Fruit fly (Drosophila melanogaster) whole organism, prepupa: ENCODE results near the gene Pcyt2.

Experiments
- Blimp-1 ChIP-seq: fragments of 200-800 bp; sonication (Bioruptor generic); optimal IDR thresholded peaks from 3 replicates; lab custom pipeline; 2017; ENCODE audit warnings: missing biosample characterization, missing genetic modification characterization, mild to moderate bottlenecking, moderate library complexity, missing genetic modification reagents
- CG10631 ChIP-seq: fragments of 200-800 bp; sonication (Bioruptor generic); optimal IDR thresholded peaks from 2 replicates; lab custom pipeline; 2016; ENCODE audit warnings: missing biosample characterization, missing genetic modification characterization
- CG10669 ChIP-seq: fragments of 200-800 bp; sonication (Bioruptor generic); optimal IDR thresholded peaks from 3 replicates; lab custom pipeline; 2018; ENCODE audit warnings: missing biosample characterization, mild to moderate bottlenecking, missing genetic modification characterization, moderate library complexity
- CG11294 ChIP-seq: fragments of 200-800 bp; sonication (Bioruptor generic); IDR thresholded peaks from 2 replicates; pipeline ENCODE4 v1.3.6; 2022; ENCODE audit warnings: missing biosample characterization, missing genetic modification characterization
- CG11762 ChIP-seq: fragments of 200-800 bp; sonication (Bioruptor generic); optimal IDR thresholded peaks from 3 replicates; lab custom pipeline; 2016; ENCODE audit warnings: missing biosample characterization, missing genetic modification characterization; ENCODE audit not compliant: insufficient read depth
- CG11902 ChIP-seq: fragments of 200-800 bp; sonication (Bioruptor generic); optimal IDR thresholded peaks from 3 replicates; lab custom pipeline; 2016; ENCODE audit warnings: missing biosample characterization, missing genetic modification characterization
- CG15336 ChIP-seq: fragments of 200-800 bp; sonication (Bioruptor generic); IDR thresholded peaks from 2 replicates; pipeline ENCODE4 v1.3.6; 2022; ENCODE audit warnings: missing biosample characterization, missing genetic modification characterization
- CG3032 ChIP-seq: fragments of 200-800 bp; optimal IDR thresholded peaks from 2 replicates; lab custom pipeline; 2019; ENCODE audit warnings: missing biosample characterization, mild to moderate bottlenecking, missing genetic modification characterization, moderate library complexity
- CG31627 ChIP-seq: fragments of 200-800 bp; sonication (Bioruptor generic); optimal IDR thresholded peaks from 3 replicates; lab custom pipeline; 2016; ENCODE audit warnings: missing biosample characterization, missing genetic modification characterization
- CG34406 ChIP-seq: fragments of 200-800 bp; sonication (Bioruptor generic); optimal IDR thresholded peaks from 3 replicates; lab custom pipeline; 2016; ENCODE audit warnings: missing biosample characterization, missing genetic modification characterization
- CG3919 ChIP-seq: fragments of 200-800 bp; sonication (Bioruptor generic); optimal IDR thresholded peaks from 3 replicates; lab custom pipeline; 2016; ENCODE audit warnings: missing biosample characterization, missing genetic modification characterization
- CG4318 ChIP-seq: fragments of 200-800 bp; sonication (Bioruptor generic); optimal IDR thresholded peaks from 3 replicates; lab custom pipeline; 2017; ENCODE audit warnings: missing biosample characterization, mild to moderate bottlenecking, missing genetic modification characterization
- CG6163 ChIP-seq: fragments of 200-800 bp; sonication (Bioruptor generic); IDR thresholded peaks from 3 replicates; pipeline ENCODE4 v1.3.6; 2022; ENCODE audit warnings: missing biosample characterization, missing genetic modification characterization
- CG6792 ChIP-seq: fragments of 200-800 bp; sonication (Bioruptor generic); optimal IDR thresholded peaks from 3 replicates; lab custom pipeline; 2016; ENCODE audit warnings: missing biosample characterization, missing genetic modification characterization
- CG6808 ChIP-seq: fragments of 200-800 bp; sonication (Bioruptor generic); optimal IDR thresholded peaks from 3 replicates; lab custom pipeline; 2017; ENCODE audit warnings: missing biosample characterization, missing genetic modification characterization, mild to moderate bottlenecking, moderate library complexity, missing genetic modification reagents
- CG6854 ChIP-seq: fragments of 200-800 bp; sonication (Bioruptor generic); optimal IDR thresholded peaks from 2 replicates; lab custom pipeline; 2017; ENCODE audit warnings: missing biosample characterization, mild to moderate bottlenecking, missing genetic modification characterization
- CG7368 ChIP-seq: fragments of 200-800 bp; sonication (Bioruptor generic); optimal IDR thresholded peaks from 3 replicates; lab custom pipeline; 2016; ENCODE audit warnings: missing biosample characterization, missing genetic modification characterization
- CG8119 ChIP-seq: fragments of 200-800 bp; sonication (Bioruptor generic); IDR thresholded peaks from 3 replicates; pipeline ENCODE4 v1.3.6; 2022; ENCODE audit warnings: missing biosample characterization, missing genetic modification characterization
- CG8319 ChIP-seq: fragments of 200-800 bp; sonication (Bioruptor generic); optimal IDR thresholded peaks from 3 replicates; lab custom pipeline; 2016; ENCODE audit warnings: missing biosample characterization, missing genetic modification characterization
- CG8632 ChIP-seq: fragments of 200-800 bp; sonication (Bioruptor generic); optimal IDR thresholded peaks from 3 replicates; lab custom pipeline; 2016; ENCODE audit warnings: missing biosample characterization, missing genetic modification characterization
- CG9139 ChIP-seq: fragments of 200-800 bp; sonication (Bioruptor generic); optimal IDR thresholded peaks from 3 replicates; lab custom pipeline; 2017; ENCODE audit warnings: missing biosample characterization, mild to moderate bottlenecking, missing genetic modification characterization
- Eip75B ChIP-seq: fragments of 200-800 bp; sonication (Bioruptor generic); optimal IDR thresholded peaks from 3 replicates; lab custom pipeline; 2016; ENCODE audit warnings: missing biosample characterization, missing genetic modification characterization
- Eip78C ChIP-seq: fragments of 200-800 bp; sonication (Bioruptor generic); peaks from one replicate; lab custom pipeline; 2016; ENCODE audit warnings: missing biosample characterization, missing genetic modification characterization
- Eip93F ChIP-seq: fragments of 200-800 bp; sonication (Bioruptor generic); optimal IDR thresholded peaks from 2 replicates; lab custom pipeline; 2016; ENCODE audit warnings: missing biosample characterization, mild to moderate bottlenecking, missing genetic modification characterization
- Ets21C ChIP-seq: fragments of 200-800 bp; sonication (Bioruptor generic); optimal IDR thresholded peaks from 3 replicates; lab custom pipeline; 2016; ENCODE audit warnings: missing biosample characterization, missing genetic modification characterization
- Gug ChIP-seq: fragments of 200-800 bp; sonication (Bioruptor generic); IDR thresholded peaks from 2 replicates; pipeline ENCODE4 v1.3.6; 2022; ENCODE audit warnings: missing biosample characterization, missing genetic modification characterization
- Hr4 ChIP-seq: fragments of 200-800 bp; sonication (Bioruptor generic); optimal IDR thresholded peaks from 3 replicates; lab custom pipeline; 2016; ENCODE audit warnings: missing biosample characterization, missing genetic modification characterization
- Lpt ChIP-seq: fragments of 200-800 bp; sonication (Bioruptor generic); optimal IDR thresholded peaks from 3 replicates; lab custom pipeline; 2016; ENCODE audit warnings: missing biosample characterization, missing genetic modification characterization
- Sox102F ChIP-seq: fragments of 200-800 bp; sonication (Bioruptor generic); optimal IDR thresholded peaks from 2 replicates; lab custom pipeline; 2016; ENCODE audit warnings: missing biosample characterization, mild to moderate bottlenecking, missing genetic modification characterization
- Sox14 ChIP-seq: fragments of 200-800 bp; sonication (Bioruptor generic); optimal IDR thresholded peaks from 3 replicates; lab custom pipeline; 2016; ENCODE audit warnings: missing biosample characterization, missing genetic modification characterization
- Sox15 ChIP-seq: fragments of 200-800 bp; sonication (Bioruptor generic); optimal IDR thresholded peaks from 3 replicates; lab custom pipeline; 2016; ENCODE audit warnings: missing biosample characterization, missing genetic modification characterization
- achi ChIP-seq: fragments of 200-800 bp; sonication (Bioruptor generic); optimal IDR thresholded peaks from 3 replicates; lab custom pipeline; 2016; ENCODE audit warnings: missing biosample characterization, missing genetic modification characterization
- acj6 ChIP-seq: fragments of 200-800 bp; sonication (Bioruptor generic); optimal IDR thresholded peaks from 3 replicates; lab custom pipeline; 2016; ENCODE audit warnings: missing biosample characterization, missing genetic modification characterization
- cyc ChIP-seq: fragments of 200-800 bp; sonication (Bioruptor generic); optimal IDR thresholded peaks from 3 replicates; lab custom pipeline; 2016; ENCODE audit warnings: missing biosample characterization, missing genetic modification characterization
- dac ChIP-seq: fragments of 200-800 bp; sonication (Bioruptor generic); optimal IDR thresholded peaks from 2 replicates; lab custom pipeline; 2017; ENCODE audit warnings: missing biosample characterization, mild to moderate bottlenecking, missing genetic modification characterization
- dsx ChIP-seq: fragments of 200-800 bp; optimal IDR thresholded peaks from 3 replicates; lab custom pipeline; 2019; ENCODE audit warnings: missing biosample characterization, mild to moderate bottlenecking, missing genetic modification characterization, moderate library complexity; ENCODE audit not compliant: poor library complexity, severe bottlenecking
- fd59A ChIP-seq: fragments of 200-800 bp; sonication (Bioruptor generic); optimal IDR thresholded peaks from 2 replicates; lab custom pipeline; 2017; ENCODE audit warnings: missing biosample characterization, mild to moderate bottlenecking, missing genetic modification characterization, missing genetic modification reagents
- fd85E ChIP-seq: fragments of 200-800 bp; sonication (Bioruptor generic); optimal IDR thresholded peaks from 3 replicates; lab custom pipeline; 2016; ENCODE audit warnings: missing biosample characterization, missing genetic modification characterization
- fkh ChIP-seq: fragments of 200-800 bp; sonication (Bioruptor generic); optimal IDR thresholded peaks from 3 replicates; lab custom pipeline; 2017; ENCODE audit warnings: missing biosample characterization, mild to moderate bottlenecking, missing genetic modification characterization, moderate library complexity
- net ChIP-seq: fragments of 200-800 bp; sonication (Bioruptor generic); optimal IDR thresholded peaks from 3 replicates; lab custom pipeline; 2016; ENCODE audit warnings: missing biosample characterization, missing genetic modification characterization
- spab ChIP-seq: fragments of 200-800 bp; sonication (Bioruptor generic); optimal IDR thresholded peaks from 2 replicates; lab custom pipeline; 2017; ENCODE audit warnings: missing biosample characterization, mild to moderate bottlenecking, missing genetic modification characterization, missing genetic modification reagents
- ss ChIP-seq, 2 experiments: fragments of 200-800 bp; sonication (Bioruptor generic); optimal IDR thresholded peaks; 2 replicates in 1 of 2; 3 replicates in 1 of 2; lab custom pipeline; 2017 to 2018; ENCODE audit warnings: mild to moderate bottlenecking in 2 of 2, missing biosample characterization in 2 of 2, missing genetic modification characterization in 2 of 2, moderate library complexity in 1 of 2
- vri ChIP-seq: fragments of 200-800 bp; sonication (Bioruptor generic); optimal IDR thresholded peaks from 3 replicates; lab custom pipeline; 2016; ENCODE audit warnings: missing biosample characterization, mild to moderate bottlenecking, missing genetic modification characterization

Pcyt2 gene

dm6 chr3L:1587140-1587849 is 34.0 kb downstream of the Pcyt2 start (continued):
- TF ChIP-seq Gug (GFP tag; lab: Robert Waterston, UW) (peak; percentile 40; the same call in 1 of the 2 replicates), CG11762 (GFP tag; lab: Kevin White, UChicago) (peak; percentile 66), CG10631 (GFP tag; lab: Kevin White, UChicago) (peak; percentile 82), CG11902 (GFP tag; lab: Kevin White, UChicago) (peak; percentile 89), Eip75B (GFP tag; lab: Kevin White, UChicago) (peak; percentile 86), acj6 (GFP tag; lab: Kevin White, UChicago) (peak; percentile 86), Sox15 (GFP tag; lab: Kevin White, UChicago) (peak; percentile 90), CG3032 (tag; lab: Kevin White, UChicago) (peak; percentile 84), CG34406 (GFP tag; lab: Kevin White, UChicago) (peak; percentile 84), fkh (GFP tag; lab: Kevin White, UChicago) (no peak), dac (GFP tag; lab: Kevin White, UChicago) (peak; percentile 26), CG15336 (GFP tag; lab: Robert Waterston, UW) (peak; percentile 66), CG6808 (GFP tag; lab: Kevin White, UChicago) (peak; percentile 83), Blimp-1 (GFP tag; lab: Kevin White, UChicago) (no peak), net (GFP tag; lab: Kevin White, UChicago) (peak; percentile 79), CG8119 (GFP tag; lab: Robert Waterston, UW) (peak; percentile 55; the same call in 2 of the 3 replicates), Eip93F (GFP tag; lab: Kevin White, UChicago) (no peak), spab (GFP tag; lab: Kevin White, UChicago) (peak; percentile 79), Ets21C (GFP tag; lab: Kevin White, UChicago) (peak; percentile 81), fd59A (peak; percentile 81), ss (GFP tag; optimal IDR thresholded peaks at IDR 0.05; lab: Kevin White, UChicago) (peak; percentile 69 to 89), Sox102F (GFP tag; lab: Kevin White, UChicago) (peak; percentile 82), Eip78C (peak; percentile 93), CG3919 (peak; percentile 88), CG4318 (peak; percentile 36), CG6854 (peak; percentile 18), achi (GFP tag; lab: Kevin White, UChicago) (peak; percentile 76), Lpt (GFP tag; lab: Kevin White, UChicago) (peak; percentile 22), Sox14 (peak; percentile 88)
- TF ChIP-seq, all 60 proteins: peak for 55

dm6 chr3L:1590194-1590593 is 36.9 kb downstream of the Pcyt2 start:
- TF ChIP-seq Hr4 (GFP tag; lab: Kevin White, UChicago), result no peak
- TF ChIP-seq CG8319, result no peak
- no peak for TF ChIP-seq CG11294
- TF ChIP-seq vri (GFP tag; lab: Kevin White, UChicago), result no peak
- TF ChIP-seq CG11762 (GFP tag; lab: Kevin White, UChicago), result no peak
- TF ChIP-seq cyc (GFP tag; lab: Kevin White, UChicago), result no peak
- TF ChIP-seq dsx (GFP tag; lab: Kevin White, UChicago), result no peak
- TF ChIP-seq CG7368, result no peak

dm6 chr3L:1591692-1592371 is 38.5 kb downstream of the Pcyt2 start:
- TF ChIP-seq vri (GFP tag; lab: Kevin White, UChicago), result peak; percentile 97
- TF ChIP-seq CG8632 (GFP tag; lab: Kevin White, UChicago), result peak; percentile 85
- TF ChIP-seq Sox14, result peak; percentile 50
- TF ChIP-seq Sox15 (GFP tag; lab: Kevin White, UChicago), result no peak
- peak; percentile 81 for TF ChIP-seq spab (GFP tag; lab: Kevin White, UChicago)
- no peak for TF ChIP-seq CG4318
- peak; percentile 87 for TF ChIP-seq CG9139 (GFP tag; lab: Kevin White, UChicago)
- TF ChIP-seq CG15336 (GFP tag; lab: Robert Waterston, UW), result 0 out of 2 replicates have a peak, but pooled peaks have one; percentile 19
- peak; percentile 89 for TF ChIP-seq Sox102F (GFP tag; lab: Kevin White, UChicago)
- TF ChIP-seq CG3032 (tag; lab: Kevin White, UChicago), result peak; percentile 71
- TF ChIP-seq CG31627 (GFP tag; lab: Kevin White, UChicago), result peak; percentile 69
- peak; percentile 64 to 89 for TF ChIP-seq ss (GFP tag; optimal IDR thresholded peaks at IDR 0.05; lab: Kevin White, UChicago)
- no peak for TF ChIP-seq Gug (GFP tag; lab: Robert Waterston, UW)
- peak; percentile 85 for TF ChIP-seq CG10669
- TF ChIP-seq fd85E (GFP tag; lab: Kevin White, UChicago), result peak; percentile 57
- TF ChIP-seq dsx (GFP tag; lab: Kevin White, UChicago), result peak; percentile 50
- peak; percentile 83 for TF ChIP-seq CG3919
- peak; percentile 90 for TF ChIP-seq CG6854
- TF ChIP-seq CG6792, result peak; percentile 84
- TF ChIP-seq CG11762 (GFP tag; lab: Kevin White, UChicago), result peak; percentile 64
- peak; percentile 29 for TF ChIP-seq Ets21C (GFP tag; lab: Kevin White, UChicago)
- TF ChIP-seq CG6163 (GFP tag; lab: Robert Waterston, UW), result peak; percentile 90
